Worm (Caenorhabditis elegans): ENCODE results near the gene F14H3.4.

DNA sequence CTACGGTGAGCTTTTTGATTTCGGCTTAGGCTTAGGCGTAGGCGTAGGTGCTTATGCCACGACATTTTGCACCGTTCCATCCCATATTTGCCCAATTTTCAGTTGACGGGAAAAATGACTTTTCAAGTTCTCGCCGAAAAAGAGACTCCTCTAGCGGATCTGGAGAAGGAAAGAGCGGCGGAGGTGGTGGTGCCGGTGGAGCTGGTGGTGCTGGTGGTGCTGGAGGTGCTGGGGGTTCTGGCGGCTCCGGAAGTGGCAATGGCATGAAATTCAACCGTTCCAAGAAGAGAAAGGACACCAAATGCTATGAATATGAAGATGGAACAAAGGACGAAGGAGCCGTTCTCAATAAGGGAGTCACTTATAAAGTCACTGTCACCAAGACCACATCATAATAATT lies 7.8 kb downstream of the F14H3.4 start:
- no peak for TF ChIP-seq nhr-11 (tag; optimal IDR thresholded peaks at IDR 0.05)
- TF ChIP-seq nhr-12 (tag; optimal IDR thresholded peaks at IDR 0.05) = no peak
- TF ChIP-seq aly-2 (tag; optimal IDR thresholded peaks at IDR 0.05) = no peak
- no peak for TF ChIP-seq snpc-4 (tag; optimal IDR thresholded peaks at IDR 0.05)
- no peak for TF ChIP-seq unc-55 (GFP tag; optimal IDR thresholded peaks at IDR 0.05)
- TF ChIP-seq ceh-82 (tag; optimal IDR thresholded peaks at IDR 0.05) = no peak
- TF ChIP-seq lin-11 (tag; optimal IDR thresholded peaks at IDR 0.05) = no peak
- no peak for TF ChIP-seq mab-5 (tag; optimal IDR thresholded peaks at IDR 0.05)
